Fruit fly (Drosophila melanogaster) S2 (cell line): ENCODE results near the gene Ndae1.
A peak's percentile ranks its signal among the peaks of the same experiment; 100 is the strongest.

Source experiments
- CG8478 ChIP-seq: fragments of >200 bp; optimal IDR thresholded peaks from 2 replicates; lab custom pipeline; 2018
- CTCF ChIP-seq, 2 experiments: fragments of >200 bp; optimal IDR thresholded peaks; 2 replicates each; lab custom pipeline; 2018

The Ndae1 gene

DNA sequence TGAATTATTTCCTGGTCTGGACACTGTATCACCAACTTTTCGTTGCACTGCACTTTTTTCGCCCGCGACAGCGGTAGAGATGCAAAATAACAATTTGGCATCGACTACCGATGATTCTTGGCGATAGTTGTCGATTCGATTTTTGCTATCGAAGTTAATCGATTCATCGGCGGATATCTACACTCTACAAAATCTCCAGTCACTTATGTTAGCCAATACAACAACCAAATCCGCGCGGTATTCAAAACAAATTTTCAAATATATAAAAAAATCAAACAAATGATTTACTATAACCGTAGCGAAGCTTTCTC lies 45.0 kb downstream of the Ndae1 start, which contains the start of gene CG4502:
Gene CG4502 (minus strand): TSS at position 93 of the 311 bp plus-strand sequence.
- TF ChIP-seq CTCF (optimal IDR thresholded peaks at IDR 0.05; lab: Kevin White, UChicago) (peak; percentile 11 to 47), CG8478 (lab: Kevin White, UChicago) (no peak)

DNA sequence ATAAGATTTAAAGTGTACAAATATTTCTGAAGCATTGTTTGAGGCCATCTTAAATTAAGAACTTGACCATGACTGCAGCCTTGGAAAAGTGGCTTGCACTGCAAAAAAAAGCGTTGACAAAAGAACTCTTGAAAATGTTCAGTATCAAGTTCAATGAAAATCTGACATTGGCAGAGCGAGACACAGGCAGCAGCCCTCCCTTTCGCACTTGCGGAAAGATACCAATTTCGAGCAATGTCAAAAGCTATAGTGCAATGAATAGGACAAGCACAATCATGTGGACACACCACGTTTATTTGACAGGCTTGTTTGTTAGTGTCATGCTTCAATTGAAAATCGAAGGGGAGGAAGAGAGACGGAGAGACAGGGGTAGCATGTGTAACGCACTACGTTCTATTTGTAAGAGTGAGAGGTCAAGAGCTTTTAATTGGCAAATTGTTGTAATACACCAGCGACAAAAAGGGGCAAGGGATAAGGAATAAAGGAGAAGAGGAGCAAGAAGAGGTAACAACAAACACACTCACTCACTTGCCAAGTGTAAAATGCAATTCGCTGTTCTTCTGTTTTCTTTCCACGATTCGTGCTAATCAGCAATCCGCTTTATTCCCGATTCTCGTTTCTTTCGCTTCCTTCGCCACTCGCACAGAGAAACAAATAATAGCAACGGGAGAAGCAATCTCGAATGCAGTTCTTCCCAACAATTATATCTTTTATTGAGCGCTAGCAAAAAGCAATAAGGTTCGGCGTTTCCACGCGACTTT lies 45.6 kb downstream of the Ndae1 start:
- TF ChIP-seq CTCF (optimal IDR thresholded peaks at IDR 0.05; lab: Kevin White, UChicago) (no peak), CG8478 (lab: Kevin White, UChicago) (no peak)

dm6 chr2L:7200168-7200567 lies 49.0 kb downstream of the Ndae1 start:
- no peak for TF ChIP-seq CTCF (optimal IDR thresholded peaks at IDR 0.05; lab: Kevin White, UChicago)
- TF ChIP-seq CG8478 (lab: Kevin White, UChicago): no peak

- TF ChIP-seq CTCF (optimal IDR thresholded peaks at IDR 0.05; lab: Kevin White, UChicago) (no peak), CG8478 (lab: Kevin White, UChicago) (no peak)
These were observed 49.5 kb downstream of the Ndae1 start for dm6 chr2L:7199635-7200110.

DNA sequence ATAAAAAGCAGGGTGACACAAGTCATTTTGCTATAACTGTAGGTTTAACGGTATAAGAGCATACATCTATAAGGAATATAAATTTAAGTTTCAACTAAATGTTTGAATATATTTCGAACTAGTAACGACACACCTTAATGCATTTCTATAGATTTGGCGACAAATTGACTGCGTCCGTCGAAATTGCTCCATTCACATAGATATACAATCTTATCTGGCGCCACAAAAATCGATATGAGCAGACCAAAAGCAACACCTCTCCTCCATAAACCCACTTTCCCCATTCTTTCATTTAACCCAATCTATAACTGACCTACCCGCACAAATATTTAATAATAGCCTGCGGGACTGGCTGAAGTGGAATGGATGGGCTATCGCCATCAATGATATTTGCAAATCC lies 50.5 kb downstream of the Ndae1 start:
- TF ChIP-seq CG8478 (lab: Kevin White, UChicago) (no peak), CTCF (optimal IDR thresholded peaks at IDR 0.05; lab: Kevin White, UChicago) (no peak)

DNA sequence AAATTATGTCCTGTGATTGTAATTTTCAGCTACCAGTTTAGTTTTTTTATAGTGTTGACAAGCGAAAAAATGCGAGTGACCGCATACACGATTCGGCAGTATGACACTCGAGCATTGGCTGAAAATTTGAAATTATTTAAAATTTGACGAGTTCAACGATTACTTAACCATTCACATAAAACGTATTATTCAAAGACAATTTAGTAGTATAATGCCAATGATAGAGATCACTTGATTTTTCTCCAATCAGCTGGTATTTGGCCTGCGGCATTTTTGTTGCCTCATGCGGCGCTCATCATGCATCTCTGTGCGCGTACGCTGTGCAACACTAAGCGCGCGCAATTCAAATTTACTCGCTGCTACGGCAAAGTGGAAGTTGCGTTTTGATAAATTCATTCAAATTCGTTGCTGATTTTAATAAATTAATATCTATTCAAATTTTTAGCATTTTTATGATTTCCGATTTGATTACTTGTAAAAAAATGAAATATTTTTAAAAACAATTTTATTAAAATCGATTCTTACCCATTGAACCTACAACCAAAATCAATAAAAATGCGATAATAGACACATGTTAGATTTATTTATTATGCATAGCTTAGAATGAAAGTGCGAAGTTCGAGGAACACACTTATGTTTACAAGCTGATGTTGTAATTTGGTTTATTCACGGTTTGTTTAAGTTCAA lies 54.6 kb downstream of the Ndae1 start, which contains the start of gene CG4497:
Gene CG4497 (minus strand): TSS at position 238 of the 687 bp plus-strand sequence.
- peak in 1 of 2 experiments; percentile 5 for TF ChIP-seq CTCF (optimal IDR thresholded peaks at IDR 0.05; lab: Kevin White, UChicago)
- no peak for TF ChIP-seq CG8478 (lab: Kevin White, UChicago)

DNA sequence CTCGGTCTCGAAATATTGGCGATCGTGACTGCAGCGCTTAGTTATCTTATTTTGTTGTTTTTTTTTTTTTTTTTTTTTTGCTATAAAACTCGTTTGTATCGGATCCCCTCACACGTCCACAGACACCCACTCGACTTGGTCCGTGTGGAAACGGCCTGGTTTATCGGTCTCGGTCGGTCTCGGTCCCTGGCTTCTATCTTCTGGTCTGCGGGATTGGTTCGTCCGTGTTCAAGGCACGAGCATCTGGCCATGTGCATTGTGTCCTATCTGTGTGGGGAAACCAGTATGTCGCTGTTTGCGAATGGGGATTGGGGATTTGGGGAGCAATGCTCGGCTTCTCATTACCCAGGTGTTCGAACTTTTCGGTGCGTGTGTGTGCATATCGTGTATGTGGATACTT lies 59.5 kb downstream of the Ndae1 start, which contains the start of gene CG4496:
Gene CG4496 (minus strand): TSS at position 337 of the 400 bp plus-strand sequence.
- TF ChIP-seq CG8478 (lab: Kevin White, UChicago) (no peak), CTCF (optimal IDR thresholded peaks at IDR 0.05; lab: Kevin White, UChicago) (no peak)

dm6 chr2L:7188530-7188996 lies 60.6 kb downstream of the Ndae1 start:
- TF ChIP-seq CTCF (optimal IDR thresholded peaks at IDR 0.05; lab: Kevin White, UChicago): no peak
- no peak for TF ChIP-seq CG8478 (lab: Kevin White, UChicago)

DNA sequence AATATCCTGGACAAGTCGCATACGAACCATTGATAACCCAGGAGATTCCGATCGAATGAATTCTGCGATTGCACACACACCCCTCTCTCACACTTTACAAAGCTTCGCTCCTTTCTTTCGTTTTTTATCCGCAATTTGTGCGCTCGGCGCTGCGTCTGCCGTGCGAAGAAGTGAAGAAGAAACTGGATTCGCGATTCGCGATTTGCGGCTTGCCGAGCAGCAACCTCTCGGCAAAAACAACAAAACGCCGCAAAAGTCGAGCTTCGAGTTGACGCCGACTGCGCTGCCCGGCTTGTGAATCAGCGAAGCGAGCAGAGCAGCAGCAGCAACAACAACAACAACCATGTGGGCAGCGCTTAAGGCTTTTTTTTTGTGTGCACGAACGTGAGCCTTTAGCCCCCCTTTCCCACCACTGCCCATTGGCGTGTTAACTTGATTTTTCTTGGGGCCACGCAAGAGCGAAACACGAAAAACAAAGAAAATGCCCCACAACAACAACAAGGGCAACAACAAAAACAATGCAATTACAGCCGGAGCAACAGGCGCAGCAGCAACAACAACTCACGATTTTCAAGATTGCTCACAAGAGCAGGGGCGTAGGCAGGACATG lies 61.1 kb downstream of the Ndae1 start:
- no peak for TF ChIP-seq CTCF (optimal IDR thresholded peaks at IDR 0.05; lab: Kevin White, UChicago)
- no peak for TF ChIP-seq CG8478 (lab: Kevin White, UChicago)

DNA sequence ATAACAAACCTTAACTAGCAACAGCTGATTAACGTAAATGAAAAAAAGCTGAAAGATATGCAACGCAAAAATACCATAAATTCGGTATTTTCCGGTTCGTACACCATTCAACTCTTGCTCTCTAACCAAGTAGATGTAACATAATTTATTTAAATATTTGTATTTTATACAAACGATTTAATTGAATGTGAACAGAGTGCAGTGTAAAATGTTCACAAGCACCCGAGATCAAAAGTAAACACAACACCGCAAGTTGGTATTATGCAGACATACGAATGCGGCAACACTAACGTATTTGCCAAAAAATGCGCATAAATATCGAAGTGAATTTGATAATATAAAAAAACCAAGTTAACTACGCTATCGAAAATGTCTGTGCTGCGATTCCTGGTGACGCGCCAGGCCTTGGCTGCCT lies 67.2 kb downstream of the Ndae1 start, which contains the start of gene MICU1:
Gene MICU1 (plus strand): TSS at position 257 of the 415 bp plus-strand sequence.
- TF ChIP-seq CG8478 (lab: Kevin White, UChicago) (no peak), CTCF (optimal IDR thresholded peaks at IDR 0.05; lab: Kevin White, UChicago) (no peak)

- no peak for TF ChIP-seq CTCF (optimal IDR thresholded peaks at IDR 0.05; lab: Kevin White, UChicago)
- no peak for TF ChIP-seq CG8478 (lab: Kevin White, UChicago)
These were observed 69.9 kb downstream of the Ndae1 start for dm6 chr2L:7179276-7179675.

dm6 chr2L:7175786-7176185 lies 73.4 kb downstream of the Ndae1 start:
- TF ChIP-seq CG8478 (lab: Kevin White, UChicago) (no peak), CTCF (optimal IDR thresholded peaks at IDR 0.05; lab: Kevin White, UChicago) (no peak)

DNA sequence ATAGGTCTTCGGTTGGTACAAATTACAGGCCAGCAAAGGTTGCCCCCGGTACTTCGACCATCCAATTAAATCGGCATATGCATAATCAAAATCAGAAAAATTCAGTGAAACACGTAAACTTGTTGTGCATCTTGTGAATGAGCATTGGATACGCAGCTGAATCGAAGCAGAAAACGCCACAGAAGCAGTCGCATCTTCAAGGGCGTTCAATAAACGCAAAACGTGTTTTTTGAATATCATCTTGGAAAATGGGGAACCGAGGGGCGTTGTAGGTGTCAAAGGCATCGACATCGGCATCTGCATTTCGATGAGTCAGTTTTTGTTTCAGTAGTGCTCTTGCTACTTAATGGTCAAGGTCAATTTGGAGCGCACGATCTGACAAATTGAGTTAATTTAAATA lies 74.8 kb downstream of the Ndae1 start:
- TF ChIP-seq CTCF (optimal IDR thresholded peaks at IDR 0.05; lab: Kevin White, UChicago) (no peak), CG8478 (lab: Kevin White, UChicago) (no peak)
